Worm (Caenorhabditis elegans) whole organism, L4/young adult: ENCODE results near the gene T04F8.7.

Experiments
- W03F9.2 ChIP-seq: fragments of 150-350 bp; optimal IDR thresholded peaks from 2 replicates; lab custom pipeline; 2014; ENCODE audit warnings: missing biosample characterization, missing genetic modification characterization
- dao-5 ChIP-seq: sonication (generic microtip); optimal IDR thresholded peaks from 2 replicates; lab custom pipeline; 2016; ENCODE audit warnings: missing genotype, missing genetic modification characterization, moderate library complexity, missing compliant biosample characterization
- him-1 ChIP-seq: sonication (generic microtip); optimal IDR thresholded peaks from 2 replicates; lab custom pipeline; 2016; ENCODE audit warnings: missing genotype, missing genetic modification reagents, missing genetic modification characterization, missing compliant biosample characterization

DNA sequence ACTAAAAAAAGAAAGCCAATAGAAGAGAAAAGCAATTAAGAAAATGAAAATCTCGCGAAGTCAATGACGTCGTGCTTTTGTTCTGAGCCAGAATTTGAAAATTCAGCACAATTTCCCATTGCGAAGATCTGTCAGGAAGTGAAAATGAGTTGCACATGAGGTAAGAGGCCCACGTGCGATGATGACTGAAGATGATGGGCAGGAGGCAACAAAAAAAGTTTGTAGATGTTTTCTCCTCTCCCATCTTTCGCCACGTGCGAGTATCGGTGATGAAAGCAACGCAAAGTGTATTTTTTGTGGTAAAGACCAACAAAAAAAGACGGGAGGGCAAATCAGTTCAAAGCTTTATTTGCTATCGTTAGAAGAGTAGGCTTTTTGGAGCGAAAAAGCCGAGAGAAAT lies 18.7 kb downstream of the T04F8.7 start:
- TF ChIP-seq him-1 (tag; lab: Kevin White, UChicago), result no peak
- TF ChIP-seq W03F9.2 (tag; lab: Kevin White, UChicago), result no peak
- TF ChIP-seq dao-5, result no peak
